Worm (Caenorhabditis elegans) whole organism, late embryonic: ENCODE measurements around the gene abhd-14.

ENCODE experiments used
- C08G9.2 ChIP-seq: sonication (generic microtip); optimal IDR thresholded peaks from 2 replicates; lab custom pipeline; 2016; ENCODE audit warnings: mild to moderate bottlenecking, missing genetic modification characterization, moderate library complexity, missing compliant biosample characterization
- C38D4.7 ChIP-seq: fragments of 200-800 bp; sonication (Bioruptor generic); optimal IDR thresholded peaks from 2 replicates; lab custom pipeline; 2018; ENCODE audit warnings: mild to moderate bottlenecking, missing genetic modification characterization, moderate library complexity, missing compliant biosample characterization
- F13H6.1 ChIP-seq: sonication (generic microtip); optimal IDR thresholded peaks from 2 replicates; lab custom pipeline; 2016; ENCODE audit warnings: missing genetic modification characterization, missing compliant biosample characterization
- K09A11.1 ChIP-seq: sonication (generic microtip); optimal IDR thresholded peaks from 2 replicates; lab custom pipeline; 2017; ENCODE audit warnings: antibody characterized with exemption, mild to moderate bottlenecking, missing genetic modification characterization, missing compliant biosample characterization; ENCODE audit not compliant: insufficient read depth
- T23F11.4 ChIP-seq: fragments of 200-800 bp; sonication (Bioruptor generic); optimal IDR thresholded peaks from 2 replicates; lab custom pipeline; 2018; ENCODE audit warnings: mild to moderate bottlenecking, missing genetic modification characterization, missing compliant biosample characterization
- ahr-1 ChIP-seq: sonication (generic microtip); optimal IDR thresholded peaks from 2 replicates; lab custom pipeline; 2016; ENCODE audit warnings: missing genetic modification characterization, missing compliant biosample characterization
- ama-1 ChIP-seq: fragments of 150-350 bp; optimal IDR thresholded peaks from 2 replicates; lab custom pipeline; 2014
- ceh-14 ChIP-seq: sonication (generic microtip); optimal IDR thresholded peaks from 2 replicates; lab custom pipeline; 2016; ENCODE audit warnings: missing genotype, missing genetic modification characterization, missing compliant biosample characterization
- ceh-18 ChIP-seq: sonication (generic microtip); optimal IDR thresholded peaks from 2 replicates; lab custom pipeline; 2016; ENCODE audit warnings: missing genetic modification characterization, missing compliant biosample characterization
- ceh-19 ChIP-seq: fragments of 200-800 bp; sonication (Bioruptor generic); optimal IDR thresholded peaks from 2 replicates; lab custom pipeline; 2018; ENCODE audit warnings: mild to moderate bottlenecking, missing genetic modification characterization, missing compliant biosample characterization
- ceh-2 ChIP-seq: sonication (generic microtip); optimal IDR thresholded peaks from 2 replicates; lab custom pipeline; 2016; ENCODE audit warnings: missing genotype, missing genetic modification characterization, missing compliant biosample characterization
- ceh-22 ChIP-seq: sonication (generic microtip); optimal IDR thresholded peaks from 2 replicates; lab custom pipeline; 2017; ENCODE audit warnings: missing biosample characterization, missing genetic modification characterization
- ceh-24 ChIP-seq: sonication (generic microtip); optimal IDR thresholded peaks from 2 replicates; lab custom pipeline; 2016; ENCODE audit warnings: mild to moderate bottlenecking, missing genetic modification characterization, missing compliant biosample characterization
- ceh-30 ChIP-seq: fragments of 150-350 bp; optimal IDR thresholded peaks from 2 replicates; lab custom pipeline; 2014; ENCODE audit warnings: missing biosample characterization, missing genetic modification characterization
- ceh-31 ChIP-seq: sonication (generic microtip); optimal IDR thresholded peaks from 2 replicates; lab custom pipeline; 2016; ENCODE audit warnings: missing genetic modification characterization, missing compliant biosample characterization
- ceh-34 ChIP-seq: sonication (generic microtip); optimal IDR thresholded peaks from 2 replicates; lab custom pipeline; 2016; ENCODE audit warnings: mild to moderate bottlenecking, missing genetic modification characterization, missing compliant biosample characterization
- ceh-45 ChIP-seq: fragments of 200-800 bp; sonication (Bioruptor generic); IDR thresholded peaks from 2 replicates; pipeline ENCODE4 v1.3.6; 2022; ENCODE audit warnings: missing genetic modification reagents, missing genetic modification characterization, missing compliant biosample characterization
- ceh-48 ChIP-seq: sonication (generic microtip); optimal IDR thresholded peaks from 2 replicates; lab custom pipeline; 2016; ENCODE audit warnings: missing genetic modification characterization, inconsistent platforms, missing compliant biosample characterization
- ceh-9 ChIP-seq: sonication (generic microtip); optimal IDR thresholded peaks from 2 replicates; lab custom pipeline; 2016; ENCODE audit warnings: mild to moderate bottlenecking, missing genetic modification characterization, inconsistent platforms, missing compliant biosample characterization
- che-1 ChIP-seq: sonication (generic microtip); optimal IDR thresholded peaks from 2 replicates; lab custom pipeline; 2016; ENCODE audit warnings: mild to moderate bottlenecking, missing genetic modification characterization, missing compliant biosample characterization
- dve-1 ChIP-seq: sonication (generic microtip); optimal IDR thresholded peaks from 2 replicates; lab custom pipeline; 2017; ENCODE audit warnings: antibody characterized with exemption, mild to moderate bottlenecking, missing genetic modification characterization, missing compliant biosample characterization
- elt-2 ChIP-seq: sonication (generic microtip); optimal IDR thresholded peaks from 2 replicates; lab custom pipeline; 2016; ENCODE audit warnings: missing genetic modification reagents, missing genetic modification characterization, missing compliant biosample characterization
- elt-4 ChIP-seq: sonication (generic microtip); optimal IDR thresholded peaks from 2 replicates; lab custom pipeline; 2016; ENCODE audit warnings: missing genetic modification characterization, missing compliant biosample characterization
- ets-4 ChIP-seq: sonication (generic microtip); optimal IDR thresholded peaks from 2 replicates; lab custom pipeline; 2016; ENCODE audit warnings: missing genetic modification characterization, missing compliant biosample characterization
- eyg-1 ChIP-seq: sonication (generic microtip); optimal IDR thresholded peaks from 2 replicates; lab custom pipeline; 2016; ENCODE audit warnings: missing genotype, missing genetic modification characterization, missing compliant biosample characterization
- fax-1 ChIP-seq: sonication (generic microtip); optimal IDR thresholded peaks from 2 replicates; lab custom pipeline; 2016; ENCODE audit warnings: missing genotype, missing genetic modification characterization, missing compliant biosample characterization
- fkh-10 ChIP-seq: fragments of 150-350 bp; optimal IDR thresholded peaks from 2 replicates; lab custom pipeline; 2014; ENCODE audit warnings: missing biosample characterization, missing genetic modification reagents, missing genetic modification characterization
- gmeb-2 ChIP-seq: sonication (generic microtip); optimal IDR thresholded peaks from 2 replicates; lab custom pipeline; 2016; ENCODE audit warnings: missing genetic modification characterization, inconsistent platforms, missing compliant biosample characterization
- hlh-13 ChIP-seq: fragments of 200-800 bp; sonication (Bioruptor generic); optimal IDR thresholded peaks from 2 replicates; lab custom pipeline; 2018; ENCODE audit warnings: mild to moderate bottlenecking, missing genetic modification characterization, missing compliant biosample characterization
- hlh-15 ChIP-seq: sonication (generic microtip); optimal IDR thresholded peaks from 2 replicates; lab custom pipeline; 2016; ENCODE audit warnings: missing genetic modification characterization, missing compliant biosample characterization
- hlh-30 ChIP-seq: sonication (generic microtip); optimal IDR thresholded peaks from 2 replicates; lab custom pipeline; 2017; ENCODE audit warnings: antibody characterized with exemption, missing genetic modification characterization, missing compliant biosample characterization; ENCODE audit not compliant: insufficient read depth
- hlh-6 ChIP-seq: sonication (generic microtip); optimal IDR thresholded peaks from 2 replicates; lab custom pipeline; 2016; ENCODE audit warnings: missing genotype, missing genetic modification characterization, missing compliant biosample characterization
- hlh-8 ChIP-seq: sonication (generic microtip); optimal IDR thresholded peaks from 2 replicates; lab custom pipeline; 2016; ENCODE audit warnings: missing genotype, missing genetic modification characterization, missing compliant biosample characterization
- lim-6 ChIP-seq: sonication (generic microtip); optimal IDR thresholded peaks from 2 replicates; lab custom pipeline; 2016; ENCODE audit warnings: missing genetic modification characterization, missing compliant biosample characterization
- madf-2 ChIP-seq: sonication (generic microtip); optimal IDR thresholded peaks from 2 replicates; lab custom pipeline; 2017; ENCODE audit warnings: missing genetic modification characterization, missing compliant biosample characterization
- mec-3 ChIP-seq: sonication (generic microtip); optimal IDR thresholded peaks from 2 replicates; lab custom pipeline; 2016; ENCODE audit warnings: borderline replicate concordance, missing genetic modification characterization, missing compliant biosample characterization
- nfya-1 ChIP-seq: sonication (generic microtip); optimal IDR thresholded peaks from 2 replicates; lab custom pipeline; 2017; ENCODE audit warnings: missing genetic modification characterization, mild to moderate bottlenecking, missing compliant biosample characterization, antibody characterized with exemption, moderate library complexity
- nhr-11 ChIP-seq: fragments of 150-350 bp; optimal IDR thresholded peaks from 2 replicates; lab custom pipeline; 2014; ENCODE audit warnings: missing biosample characterization, missing genetic modification characterization
- nhr-232 ChIP-seq: sonication (generic microtip); optimal IDR thresholded peaks from 2 replicates; lab custom pipeline; 2016; ENCODE audit warnings: missing genetic modification characterization, missing compliant biosample characterization
- pag-3 ChIP-seq: sonication (generic microtip); optimal IDR thresholded peaks from 2 replicates; lab custom pipeline; 2016; ENCODE audit warnings: missing compliant biosample characterization, missing genetic modification characterization, borderline replicate concordance
- pax-1 ChIP-seq: fragments of 150-350 bp; optimal IDR thresholded peaks from 2 replicates; lab custom pipeline; 2014; ENCODE audit warnings: missing biosample characterization, missing genetic modification characterization
- pha-2 ChIP-seq: sonication (generic microtip); optimal IDR thresholded peaks from 2 replicates; lab custom pipeline; 2017; ENCODE audit warnings: mild to moderate bottlenecking, missing genetic modification characterization, missing compliant biosample characterization
- pha-4 ChIP-seq: fragments of 150-350 bp; optimal IDR thresholded peaks from 2 replicates; lab custom pipeline; 2018; ENCODE audit warnings: missing biosample characterization, missing genetic modification reagents, missing genetic modification characterization
- pqm-1 ChIP-seq: sonication (generic microtip); optimal IDR thresholded peaks from 2 replicates; lab custom pipeline; 2016; ENCODE audit warnings: missing genetic modification characterization, missing compliant biosample characterization
- ref-2 ChIP-seq: sonication (generic microtip); optimal IDR thresholded peaks from 2 replicates; lab custom pipeline; 2016; ENCODE audit warnings: missing genetic modification characterization, missing compliant biosample characterization
- rnt-1 ChIP-seq: sonication (generic microtip); optimal IDR thresholded peaks from 2 replicates; lab custom pipeline; 2016; ENCODE audit warnings: missing genetic modification characterization, missing compliant biosample characterization
- sdc-2 ChIP-seq: sonication (generic microtip); optimal IDR thresholded peaks from 2 replicates; lab custom pipeline; 2016; ENCODE audit warnings: missing genotype, missing genetic modification characterization, missing compliant biosample characterization
- sox-4 ChIP-seq: sonication (generic microtip); optimal IDR thresholded peaks from 2 replicates; lab custom pipeline; 2017; ENCODE audit warnings: mild to moderate bottlenecking, missing genetic modification characterization, inconsistent platforms, missing compliant biosample characterization
- tbx-2 ChIP-seq: sonication (generic microtip); optimal IDR thresholded peaks from 2 replicates; lab custom pipeline; 2016; ENCODE audit warnings: missing genetic modification characterization, missing compliant biosample characterization
- tbx-7 ChIP-seq: sonication (generic microtip); optimal IDR thresholded peaks from 2 replicates; lab custom pipeline; 2016; ENCODE audit warnings: missing genotype, missing genetic modification characterization, missing compliant biosample characterization
- ttx-3 ChIP-seq: sonication (generic microtip); optimal IDR thresholded peaks from 2 replicates; lab custom pipeline; 2016; ENCODE audit warnings: missing genetic modification reagents, missing genetic modification characterization, missing compliant biosample characterization
- unc-3 ChIP-seq, 2 experiments: fragments of 200-800 bp in 1 of 2; sonication (Bioruptor generic) in 1 of 2; sonication (generic microtip) in 1 of 2; conservative IDR thresholded peaks in 1 of 2; optimal IDR thresholded peaks in 1 of 2; 2 replicates each; pipeline versions ENCODE4 v1.3.6 to Lab custom; 2016 to 2022; ENCODE audit warnings: missing compliant biosample characterization in 2 of 2, missing genetic modification characterization in 2 of 2, missing genetic modification reagents in 1 of 2
- unc-55 ChIP-seq: sonication (generic microtip); optimal IDR thresholded peaks from 2 replicates; lab custom pipeline; 2017; ENCODE audit warnings: missing biosample characterization, missing genetic modification reagents, missing genetic modification characterization
- unc-86 ChIP-seq: sonication (generic microtip); optimal IDR thresholded peaks from 2 replicates; lab custom pipeline; 2016; ENCODE audit warnings: missing genetic modification characterization, missing compliant biosample characterization

Gene abhd-14

ce11 chrIV:1067430-1067829 is 37.6 kb upstream of the abhd-14 start, which contains the start of gene znf-782:
Gene znf-782, minus strand, starts transcription at chrIV:1067525.
- TF ChIP-seq C08G9.2 (peak; percentile 50), F13H6.1 (tag; lab: Kevin White, UChicago) (peak; percentile 68), pqm-1 (tag; lab: Kevin White, UChicago) (no peak), K09A11.1 (tag; lab: Kevin White, UChicago) (no peak), hlh-13 (GFP tag; lab: Kevin White, UChicago) (no peak), che-1 (tag; lab: Kevin White, UChicago) (no peak), tbx-2 (tag; lab: Kevin White, UChicago) (peak; percentile 41), elt-2 (tag; lab: Kevin White, UChicago) (no peak), pha-2 (tag; lab: Kevin White, UChicago) (no peak), dve-1 (tag; lab: Kevin White, UChicago) (no peak), ceh-31 (peak; percentile 43), ceh-48 (tag; lab: Kevin White, UChicago) (no peak), ceh-24 (tag; lab: Kevin White, UChicago) (no peak), ceh-22 (no peak), ceh-9 (tag; lab: Kevin White, UChicago) (no peak), ets-4 (tag; lab: Kevin White, UChicago) (peak; percentile 51), nfya-1 (no peak), ceh-18 (tag; lab: Kevin White, UChicago) (no peak), ceh-19 (peak; percentile 39), C38D4.7 (GFP tag; lab: Kevin White, UChicago) (no peak), ceh-2 (peak; percentile 35), elt-4 (tag; lab: Kevin White, UChicago) (no peak), fax-1 (tag; lab: Kevin White, UChicago) (no peak), tbx-7 (tag; lab: Kevin White, UChicago) (no peak), hlh-8 (tag; lab: Kevin White, UChicago) (no peak), madf-2 (tag; lab: Kevin White, UChicago) (no peak), eyg-1 (tag; lab: Kevin White, UChicago) (no peak), gmeb-2 (tag; lab: Kevin White, UChicago) (no peak), ceh-34 (tag; lab: Kevin White, UChicago) (peak; percentile 75), lim-6 (no peak), fkh-10 (GFP tag; lab: Kevin White, UChicago) (no peak), sox-4 (tag; lab: Kevin White, UChicago) (no peak), ahr-1 (tag; lab: Kevin White, UChicago) (no peak), hlh-30 (no peak), nhr-11 (tag; lab: Kevin White, UChicago) (no peak), ceh-30 (tag; lab: Kevin White, UChicago) (no peak), ama-1 (lab: Kevin White, UChicago) (no peak), nhr-232 (tag; lab: Kevin White, UChicago) (no peak), ceh-45 (GFP tag; lab: Robert Waterston, UW) (no peak), unc-86 (tag; lab: Kevin White, UChicago) (no peak), sdc-2 (tag; lab: Kevin White, UChicago) (peak; percentile 2), pax-1 (tag; lab: Kevin White, UChicago) (no peak), rnt-1 (peak; percentile 20), ttx-3 (tag; lab: Kevin White, UChicago) (no peak), pag-3 (no peak), mec-3 (tag; lab: Kevin White, UChicago) (no peak), unc-55 (GFP tag; lab: Kevin White, UChicago) (no peak), T23F11.4 (GFP tag; lab: Kevin White, UChicago) (no peak), hlh-15 (tag; lab: Kevin White, UChicago) (no peak), ceh-14 (tag; lab: Kevin White, UChicago) (peak; percentile 32), pha-4 (tag; lab: Kevin White, UChicago) (no peak), unc-3 (GFP tag; conservative IDR thresholded peaks at IDR 0.05; lab: Robert Waterston, UW) (no peak), unc-3 (tag; optimal IDR thresholded peaks at IDR 0.05; lab: Kevin White, UChicago) (no peak), ref-2 (tag; lab: Kevin White, UChicago) (peak; percentile 44), hlh-6 (tag; lab: Kevin White, UChicago) (no peak)
